Worm (Caenorhabditis elegans): Measurements from ENCODE around the gene egl-26.

DNA sequence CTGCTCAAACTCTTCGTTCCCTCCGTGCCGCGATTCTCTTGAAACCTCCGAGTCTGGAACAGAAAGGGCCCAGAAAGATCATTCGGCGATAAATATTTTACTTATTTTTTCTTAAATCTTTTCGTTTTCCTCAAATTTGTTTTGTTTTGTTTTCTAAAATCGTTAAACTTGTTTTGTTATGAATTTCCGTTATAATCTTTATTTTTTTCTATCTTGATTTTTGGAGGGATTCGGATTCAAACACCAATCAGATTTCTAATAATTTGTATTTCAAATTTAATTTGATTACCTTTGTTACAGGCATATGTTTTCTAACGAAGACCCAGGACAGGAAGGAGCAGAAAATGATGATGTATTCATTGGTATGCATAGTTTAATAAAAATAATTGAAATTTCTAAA, 22.2 kb upstream of the egl-26 start, which contains the start of gene C23H3.5:
- TF ChIP-seq flt-1 (GFP tag; IDR thresholded peaks at IDR 0.05) (no peak), T22C8.4 (GFP tag; IDR thresholded peaks at IDR 0.05) (no peak), ref-1 (GFP tag; conservative IDR thresholded peaks at IDR 0.05) (no peak), cog-1 (tag; optimal IDR thresholded peaks at IDR 0.05) (no peak), ztf-23 (GFP tag; IDR thresholded peaks at IDR 0.05) (no peak), tab-1 (GFP tag; IDR thresholded peaks at IDR 0.05) (no peak), ztf-29 (GFP tag; IDR thresholded peaks at IDR 0.05) (no peak), klf-2 (GFP tag; conservative IDR thresholded peaks at IDR 0.05) (no peak)

Measured in whole organism, midembryonic.